Fruit fly (Drosophila melanogaster): ENCODE results near the gene Set2.

DNA sequence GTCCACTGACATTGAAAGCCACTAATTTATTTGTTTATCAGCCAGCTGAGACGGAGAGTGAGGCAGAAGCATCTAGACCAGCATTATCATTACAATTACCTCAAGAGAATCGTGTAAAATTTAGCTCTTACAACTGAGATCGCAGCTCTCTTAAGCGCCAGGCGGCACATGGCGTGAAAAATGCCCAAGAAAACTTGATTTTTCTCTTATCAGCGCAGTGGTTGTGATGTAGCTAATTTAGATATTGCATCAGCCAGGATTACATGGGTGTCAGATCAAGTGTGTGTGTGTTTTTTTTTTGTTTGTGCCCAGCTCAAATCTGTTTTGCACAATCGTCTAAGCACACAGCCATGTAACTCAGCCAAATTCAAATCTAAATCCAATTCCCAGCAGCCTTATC lies 18.0 kb upstream of the Set2 start:
- TF ChIP-seq CG8478 (optimal IDR thresholded peaks at IDR 0.05) (no peak), CTCF (optimal IDR thresholded peaks at IDR 0.05) (no peak)

Data from S2 (cell line).